Worm (Caenorhabditis elegans) whole organism, L4 larva: Measurements from ENCODE around the gene wrt-5.

ENCODE experiments used
- aha-1 ChIP-seq: fragments of 150-350 bp; peaks from one replicate; lab custom pipeline; 2014; ENCODE audit warnings: missing biosample characterization, missing genetic modification characterization
- lin-39 ChIP-seq: fragments of 150-350 bp; optimal IDR thresholded peaks from 2 replicates; lab custom pipeline; 2014; ENCODE audit warnings: missing biosample characterization, missing genetic modification reagents, missing genetic modification characterization
- nhr-25 ChIP-seq: sonication (generic microtip); optimal IDR thresholded peaks from 2 replicates; lab custom pipeline; 2017; ENCODE audit warnings: missing genetic modification characterization, mild to moderate bottlenecking, missing compliant biosample characterization, antibody characterized with exemption, moderate library complexity, borderline replicate concordance; ENCODE audit not compliant: insufficient read depth
- tag-97 ChIP-seq: fragments of 200-800 bp; sonication (Bioruptor generic); IDR thresholded peaks from 2 replicates; pipeline ENCODE4 v1.3.6; 2022; ENCODE audit warnings: missing genetic modification characterization, missing compliant biosample characterization
- unc-39 ChIP-seq: sonication (generic microtip); optimal IDR thresholded peaks from 2 replicates; lab custom pipeline; 2017; ENCODE audit warnings: missing biosample characterization, missing genetic modification characterization

DNA sequence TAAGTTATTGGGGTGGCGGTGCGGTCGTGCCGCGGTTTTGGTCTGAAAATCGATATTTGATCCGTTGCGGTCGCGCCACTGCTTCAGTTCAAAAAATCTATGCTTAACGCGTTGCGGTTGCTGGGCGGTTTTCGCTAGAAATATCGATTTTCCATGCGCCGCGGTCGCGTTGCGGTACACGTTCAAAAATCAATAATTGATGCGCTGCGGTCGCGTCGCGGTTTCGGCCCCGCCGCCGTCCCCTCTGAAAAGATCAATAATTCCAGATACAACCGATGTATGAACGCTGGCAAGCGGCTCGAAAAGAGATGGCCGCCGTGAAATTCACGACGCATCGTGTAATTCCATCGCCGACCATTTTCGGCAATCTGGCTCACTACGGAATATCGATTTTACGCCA is 10.4 kb downstream of the wrt-5 start:
- TF ChIP-seq nhr-25 (tag; lab: Kevin White, UChicago): no peak
- no peak for TF ChIP-seq lin-39 (tag; lab: Kevin White, UChicago)
- TF ChIP-seq aha-1 (tag; lab: Kevin White, UChicago): no peak
- TF ChIP-seq unc-39 (tag; lab: Kevin White, UChicago): no peak
- TF ChIP-seq tag-97 (GFP tag; lab: Robert Waterston, UW): no peak
